Fruit fly (Drosophila melanogaster) whole organism: ENCODE data around the gene CG18135.

Experiments used
- CG8478 ChIP-seq: fragments of >200 bp; optimal IDR thresholded peaks from 2 replicates; lab custom pipeline; 2018; ENCODE audit warnings: inconsistent platforms
- Dll ChIP-seq: fragments of >200 bp; optimal IDR thresholded peaks from 2 replicates; lab custom pipeline; 2017
- EcR ChIP-seq, 2 experiments: fragments of >200 bp; optimal IDR thresholded peaks; 2 replicates each; lab custom pipeline; 2017; ENCODE audit warnings: missing biosample characterization in 2 of 2, missing genetic modification characterization in 2 of 2, missing genetic modification reagents in 2 of 2
- psq ChIP-seq: fragments of >200 bp; optimal IDR thresholded peaks from 2 replicates; lab custom pipeline; 2017
- usp ChIP-seq: fragments of >200 bp; optimal IDR thresholded peaks from 2 replicates; lab custom pipeline; 2017; ENCODE audit warnings: missing biosample characterization, missing genetic modification characterization, mixed read lengths

dm6 chr3L:19020467-19020866, 22.4 kb upstream of the CG18135 start:
- TF ChIP-seq EcR (GFP tag; optimal IDR thresholded peaks at IDR 0.05; lab: Kevin White, UChicago) (no peak), CG8478 (lab: Kevin White, UChicago) (no peak), Dll (lab: Kevin White, UChicago) (no peak), psq (lab: Kevin White, UChicago) (no peak), usp (GFP tag; lab: Kevin White, UChicago) (no peak)
